Worm (Caenorhabditis elegans): Measurements from ENCODE around the gene rfc-3.

rfc-3 gene

DNA sequence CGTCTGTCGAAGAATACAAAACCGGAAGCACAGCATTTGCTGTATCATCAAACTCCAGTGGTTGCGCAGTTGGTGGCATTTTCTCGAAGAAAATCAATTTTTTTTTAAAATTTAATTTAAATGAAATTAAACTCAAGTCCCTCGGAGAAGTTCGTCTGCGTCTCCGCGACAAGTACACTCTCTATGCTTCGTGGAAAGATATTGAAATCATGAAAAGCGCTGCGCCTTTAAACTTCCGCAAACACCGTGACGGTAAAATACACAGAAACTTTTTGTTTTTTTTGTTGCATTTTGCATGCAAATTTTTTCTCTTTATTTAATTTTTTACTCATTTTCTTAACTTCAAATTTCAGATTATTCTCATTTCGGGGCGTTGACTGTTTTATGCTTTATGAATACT is 3.1 kb downstream of the rfc-3 start, which contains the start of the genes dli-1, tin-9.2 and exos-4.1:
Gene dli-1, minus strand, starts transcription at position 141 of the 400 bp plus-strand sequence.
Gene tin-9.2, plus strand, starts transcription at position 344 of the 400 bp plus-strand sequence.
Gene exos-4.1, plus strand, starts transcription at position 348 of the 400 bp plus-strand sequence.
- peak; percentile 65 for TF ChIP-seq nhr-23 (tag; optimal IDR thresholded peaks at IDR 0.05)
- TF ChIP-seq skn-1 (tag; optimal IDR thresholded peaks at IDR 0.05), result peak; percentile 54
- no peak for TF ChIP-seq nhr-77 (tag; optimal IDR thresholded peaks at IDR 0.05)
- TF ChIP-seq egl-5 (tag; optimal IDR thresholded peaks at IDR 0.05), result peak; percentile 77
- peak; percentile 58 for TF ChIP-seq hmg-11 (tag; optimal IDR thresholded peaks at IDR 0.05)
- no peak for TF ChIP-seq ztf-11 (tag; optimal IDR thresholded peaks at IDR 0.05)
- peak; percentile 83 for TF ChIP-seq lin-15B (tag; optimal IDR thresholded peaks at IDR 0.05)
- TF ChIP-seq daf-12 (tag; optimal IDR thresholded peaks at IDR 0.05), result no peak
- peak; percentile 54 for TF ChIP-seq ceh-28 (tag; optimal IDR thresholded peaks at IDR 0.05)
- no peak for TF ChIP-seq nhr-76 (tag; optimal IDR thresholded peaks at IDR 0.05)
- TF ChIP-seq snpc-4 (tag; optimal IDR thresholded peaks at IDR 0.05), result peak; percentile 31
- peak; percentile 58 for TF ChIP-seq R02D3.7 (tag; optimal IDR thresholded peaks at IDR 0.05)
- TF ChIP-seq pqm-1 (tag; optimal IDR thresholded peaks at IDR 0.05), result peak; percentile 14
- peak; percentile 29 for TF ChIP-seq elt-2 (tag; optimal IDR thresholded peaks at IDR 0.05)
- TF ChIP-seq nhr-12 (tag; optimal IDR thresholded peaks at IDR 0.05), result no peak
- TF ChIP-seq elt-1 (tag; optimal IDR thresholded peaks at IDR 0.05), result no peak
- peak; percentile 35 for TF ChIP-seq nhr-25 (tag; optimal IDR thresholded peaks at IDR 0.05)
- TF ChIP-seq nfya-1 (tag; optimal IDR thresholded peaks at IDR 0.05; ENCODE audit: insufficient read depth), result peak; percentile 77
- TF ChIP-seq pha-4 (tag; optimal IDR thresholded peaks at IDR 0.05), result peak; percentile 69
- TF ChIP-seq jun-1 (tag; optimal IDR thresholded peaks at IDR 0.05), result peak; percentile 3
- no peak for TF ChIP-seq ceh-9 (tag; optimal IDR thresholded peaks at IDR 0.05)

DNA sequence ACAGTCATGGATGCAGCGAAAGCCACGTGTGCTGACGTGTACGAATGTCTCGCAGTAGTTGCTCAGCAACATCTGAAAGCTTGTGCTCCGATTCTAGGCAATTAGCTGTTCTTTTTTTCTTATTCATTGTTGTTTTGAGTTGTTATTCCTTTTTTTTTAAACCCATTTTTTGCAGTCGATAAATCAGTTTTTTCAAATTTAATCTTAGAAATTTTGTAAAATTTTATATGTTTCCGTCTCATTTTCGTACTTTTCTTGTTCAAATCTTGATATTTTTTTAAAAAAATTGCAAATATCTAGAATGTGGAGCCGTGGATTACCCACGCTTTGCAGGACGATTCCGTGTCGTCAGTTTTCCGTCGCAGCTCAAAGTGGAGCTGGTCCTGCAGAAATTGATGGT is 4.9 kb downstream of the rfc-3 start, which contains the start of gene fask-1:
Gene fask-1, plus strand, starts transcription at position 301 of the 400 bp plus-strand sequence.
- TF ChIP-seq nhr-237 (tag; optimal IDR thresholded peaks at IDR 0.05) (no peak), lin-15B (tag; optimal IDR thresholded peaks at IDR 0.05) (no peak), nfya-1 (tag; optimal IDR thresholded peaks at IDR 0.05; ENCODE audit: insufficient read depth) (no peak), egl-27 (tag; optimal IDR thresholded peaks at IDR 0.05) (no peak), zag-1 (tag; optimal IDR thresholded peaks at IDR 0.05) (no peak), mdl-1 (tag; optimal IDR thresholded peaks at IDR 0.05) (no peak), fkh-10 (GFP tag; optimal IDR thresholded peaks at IDR 0.05) (no peak), skn-1 (tag; optimal IDR thresholded peaks at IDR 0.05) (no peak), ztf-4 (tag; optimal IDR thresholded peaks at IDR 0.05) (no peak), ama-1 (optimal IDR thresholded peaks at IDR 0.05) (no peak), nhr-77 (tag; optimal IDR thresholded peaks at IDR 0.05) (no peak), eor-1 (tag; optimal IDR thresholded peaks at IDR 0.05) (no peak), nhr-11 (tag; optimal IDR thresholded peaks at IDR 0.05) (no peak)

DNA sequence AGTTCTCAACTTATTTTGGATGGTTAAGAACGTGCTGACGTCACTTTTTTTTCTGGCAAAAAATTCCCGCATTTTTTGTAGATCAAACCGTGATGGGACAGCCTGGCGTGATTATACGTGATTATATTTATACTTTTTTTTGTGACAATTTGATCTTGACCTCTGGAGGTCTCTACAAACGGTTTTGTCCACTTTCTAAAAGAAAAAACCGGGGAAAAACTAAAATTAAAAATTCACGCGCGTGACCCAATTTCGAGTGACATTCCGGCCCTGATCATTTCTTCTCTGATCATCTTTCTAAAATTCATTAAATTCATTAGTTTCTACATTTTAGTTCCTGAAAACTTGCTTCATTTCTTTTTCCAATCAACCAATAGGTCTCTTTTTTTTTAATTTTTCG is 9.3 kb downstream of the rfc-3 start, which contains the start of gene rde-11:
Gene rde-11, plus strand, starts transcription at position 301 of the 400 bp plus-strand sequence.
- TF ChIP-seq pha-4 (tag; optimal IDR thresholded peaks at IDR 0.05), result no peak
- no peak for TF ChIP-seq tbx-2 (tag; optimal IDR thresholded peaks at IDR 0.05)
- TF ChIP-seq egl-5 (tag; optimal IDR thresholded peaks at IDR 0.05), result no peak
- TF ChIP-seq ceh-9 (tag; optimal IDR thresholded peaks at IDR 0.05), result no peak
- TF ChIP-seq nhr-67 (tag; optimal IDR thresholded peaks at IDR 0.05), result no peak
- no peak for TF ChIP-seq unc-62 (GFP tag; optimal IDR thresholded peaks at IDR 0.05)

- TF ChIP-seq snpc-4 (tag; optimal IDR thresholded peaks at IDR 0.05), result no peak
- TF ChIP-seq hmg-11 (tag; optimal IDR thresholded peaks at IDR 0.05), result no peak
- TF ChIP-seq elt-2 (tag; optimal IDR thresholded peaks at IDR 0.05), result no peak
- TF ChIP-seq pha-4 (tag; optimal IDR thresholded peaks at IDR 0.05), result no peak
- TF ChIP-seq unc-39 (tag; optimal IDR thresholded peaks at IDR 0.05), result no peak
- no peak for TF ChIP-seq pqm-1 (tag; optimal IDR thresholded peaks at IDR 0.05)
- no peak for TF ChIP-seq nhr-23 (tag; optimal IDR thresholded peaks at IDR 0.05)
- no peak for TF ChIP-seq lin-15B (tag; optimal IDR thresholded peaks at IDR 0.05)
Measured at ce11 chrIV:13107359-13107758, 11.8 kb downstream of the rfc-3 start, which contains the start of gene B0564.2. Gene B0564.2 (plus strand): TSS chrIV:13107659.

- no peak for TF ChIP-seq R02D3.7 (tag; optimal IDR thresholded peaks at IDR 0.05)
- no peak for TF ChIP-seq unc-39 (tag; optimal IDR thresholded peaks at IDR 0.05)
- no peak for TF ChIP-seq nhr-76 (tag; optimal IDR thresholded peaks at IDR 0.05)
- no peak for TF ChIP-seq egl-27 (tag; optimal IDR thresholded peaks at IDR 0.05)
Measured at ce11 chrIV:13108430-13108829, 12.9 kb downstream of the rfc-3 start.

Data from whole organism, L3 larva.